Fruit fly (Drosophila melanogaster): ENCODE results near the gene Setd3.

Setd3 gene

dm6 chrX:7014931-7015428, 46.4 kb upstream of the Setd3 start (continued):
- TF ChIP-seq YL-1 (GFP tag; optimal IDR thresholded peaks at IDR 0.05) (peak; percentile 7), Gug (GFP tag; IDR thresholded peaks at IDR 0.05) (peak; percentile 39; the same call in 1 of the 4 replicates), dmrt99B (tag; optimal IDR thresholded peaks at IDR 0.05) (peak; percentile 61)

- peak; percentile 64 for TF ChIP-seq crc (GFP tag; optimal IDR thresholded peaks at IDR 0.05)
- TF ChIP-seq E2f2 (GFP tag; IDR thresholded peaks at IDR 0.05), result peak; percentile 66
- TF ChIP-seq Mad (GFP tag; optimal IDR thresholded peaks at IDR 0.05), result peak; percentile 66
- peak; percentile 87 for TF ChIP-seq CG6689 (GFP tag; IDR thresholded peaks at IDR 0.05)
- peak; percentile 29 for TF ChIP-seq CG31365 (tag; optimal IDR thresholded peaks at IDR 0.05)
- TF ChIP-seq sqz (GFP tag; optimal IDR thresholded peaks at IDR 0.05), result peak; percentile 20
- peak; percentile 68 for TF ChIP-seq scrt (GFP tag; optimal IDR thresholded peaks at IDR 0.05)
- no peak for TF ChIP-seq HLH4C (GFP tag; IDR thresholded peaks at IDR 0.05; ENCODE audit: partially characterized antibody)
- TF ChIP-seq Awh (GFP tag; IDR thresholded peaks at IDR 0.05), result peak; percentile 85
- peak; percentile 67 for TF ChIP-seq peb (GFP tag; IDR thresholded peaks at IDR 0.05)
- peak; percentile 58 for TF ChIP-seq D19A (tag; optimal IDR thresholded peaks at IDR 0.05)
- no peak for TF ChIP-seq CG7963 (GFP tag; IDR thresholded peaks at IDR 0.05; ENCODE audit: partially characterized antibody)
- TF ChIP-seq CG7745 (tag; optimal IDR thresholded peaks at IDR 0.05), result no peak
- TF ChIP-seq gro (GFP tag; optimal IDR thresholded peaks at IDR 0.05), result peak; percentile 72
- no peak for TF ChIP-seq Kr (GFP tag; optimal IDR thresholded peaks at IDR 0.05)
- no peak for TF ChIP-seq yki (optimal IDR thresholded peaks at IDR 0.05)
- TF ChIP-seq Xrp1 (GFP tag; IDR thresholded peaks at IDR 0.05), result peak; percentile 87
- TF ChIP-seq CG34376 (GFP tag; optimal IDR thresholded peaks at IDR 0.05), result peak; percentile 29
- peak; percentile 81 for TF ChIP-seq CG14667 (GFP tag; IDR thresholded peaks at IDR 0.05)
- TF ChIP-seq Lhr (GFP tag; optimal IDR thresholded peaks at IDR 0.05), result peak; percentile 35
- peak; percentile 23 for TF ChIP-seq CG1792 (GFP tag; optimal IDR thresholded peaks at IDR 0.05)
- TF ChIP-seq ATbp (GFP tag; optimal IDR thresholded peaks at IDR 0.05), result peak; percentile 63
- TF ChIP-seq Dll (GFP tag; IDR thresholded peaks at IDR 0.05; ENCODE audit: partially characterized antibody), result no peak
- TF ChIP-seq CG12219 (GFP tag; optimal IDR thresholded peaks at IDR 0.05), result peak; percentile 48
- TF ChIP-seq sob (GFP tag; IDR thresholded peaks at IDR 0.05), result peak; percentile 91
- peak; percentile 75 for TF ChIP-seq Abd-B (GFP tag; optimal IDR thresholded peaks at IDR 0.05)
- peak; percentile 77; the same call in 1 of the 2 replicates for TF ChIP-seq Nf-YA (GFP tag; IDR thresholded peaks at IDR 0.05)
- TF ChIP-seq run (tag; optimal IDR thresholded peaks at IDR 0.05), result peak; percentile 57
- no peak for TF ChIP-seq kni (GFP tag; optimal IDR thresholded peaks at IDR 0.05)
- no peak for TF ChIP-seq hbn (GFP tag; IDR thresholded peaks at IDR 0.05; ENCODE audit: partially characterized antibody)
- peak; percentile 85 for TF ChIP-seq CG12155 (GFP tag; optimal IDR thresholded peaks at IDR 0.05)
- TF ChIP-seq CG10979 (tag; optimal IDR thresholded peaks at IDR 0.05), result peak; percentile 60
- TF ChIP-seq Hand (GFP tag; optimal IDR thresholded peaks at IDR 0.05), result peak; percentile 40
- peak; percentile 55 for TF ChIP-seq Six4 (GFP tag; optimal IDR thresholded peaks at IDR 0.05)
- peak; percentile 87 for TF ChIP-seq CG11247 (GFP tag; IDR thresholded peaks at IDR 0.05)
- no peak for TF ChIP-seq ash1 (GFP tag; optimal IDR thresholded peaks at IDR 0.05)
- peak; percentile 19; the same call in 1 of the 2 replicates for TF ChIP-seq onecut (GFP tag; IDR thresholded peaks at IDR 0.05)
- TF ChIP-seq ro (GFP tag; IDR thresholded peaks at IDR 0.05), result peak; percentile 53; the same call in 1 of the 2 replicates
- TF ChIP-seq gt (GFP tag; IDR thresholded peaks at IDR 0.05), result 0 out of 2 replicates have a peak, but pooled peaks have one; percentile 32
- peak; percentile 72 for TF ChIP-seq tin (GFP tag; optimal IDR thresholded peaks at IDR 0.05)
- no peak for TF ChIP-seq Tbp (GFP tag; optimal IDR thresholded peaks at IDR 0.05)
- peak; percentile 86 for TF ChIP-seq ase (GFP tag; IDR thresholded peaks at IDR 0.05)
- TF ChIP-seq oc (tag; optimal IDR thresholded peaks at IDR 0.05), result peak; percentile 75
- TF ChIP-seq Nf-YC (tag; optimal IDR thresholded peaks at IDR 0.05), result peak; percentile 48
These were observed 45.0 kb upstream of the Setd3 start, which contains the start of the genes CG3032 and CG4593 for dm6 chrX:7013320-7014214. TSS of gene CG3032 (minus strand) at chrX:7013881. TSS of gene CG4593 (plus strand) at chrX:7013887.
